Worm (Caenorhabditis elegans) whole organism, mixed stage, embryonic: ENCODE results near the gene D1054.9.

Experiments used
- bed-3 ChIP-seq: fragments of 200-800 bp; sonication (Bioruptor generic); optimal IDR thresholded peaks from 3 replicates; lab custom pipeline; 2018; ENCODE audit warnings: mild to moderate bottlenecking, missing genetic modification characterization, moderate library complexity, missing compliant biosample characterization
- blmp-1 ChIP-seq: fragments of 150-350 bp; optimal IDR thresholded peaks from 2 replicates; lab custom pipeline; 2014; ENCODE audit warnings: missing biosample characterization, missing genetic modification characterization
- ceh-43 ChIP-seq: fragments of 200-800 bp; sonication (Bioruptor generic); optimal IDR thresholded peaks from 2 replicates; lab custom pipeline; 2018; ENCODE audit warnings: mild to moderate bottlenecking, missing genetic modification characterization, moderate library complexity, missing compliant biosample characterization
- cnd-1 ChIP-seq: fragments of 200-800 bp; sonication (Bioruptor generic); optimal IDR thresholded peaks from 2 replicates; lab custom pipeline; 2018; ENCODE audit warnings: mild to moderate bottlenecking, missing genetic modification characterization, missing compliant biosample characterization
- elt-1 ChIP-seq: sonication (generic microtip); optimal IDR thresholded peaks from 2 replicates; lab custom pipeline; 2017; ENCODE audit warnings: missing genetic modification characterization, mild to moderate bottlenecking, missing compliant biosample characterization, antibody characterized with exemption, moderate library complexity, borderline replicate concordance; ENCODE audit not compliant: insufficient read depth
- elt-3 ChIP-seq: fragments of 150-350 bp; optimal IDR thresholded peaks from 2 replicates; lab custom pipeline; 2014; ENCODE audit warnings: missing biosample characterization, missing genetic modification characterization
- flh-1 ChIP-seq: fragments of 200-800 bp; sonication (Bioruptor generic); optimal IDR thresholded peaks from 2 replicates; lab custom pipeline; 2018; ENCODE audit warnings: mild to moderate bottlenecking, missing genetic modification characterization, moderate library complexity, missing compliant biosample characterization
- ham-2 ChIP-seq: fragments of 200-800 bp; sonication (Bioruptor generic); optimal IDR thresholded peaks from 2 replicates; lab custom pipeline; 2018; ENCODE audit warnings: mild to moderate bottlenecking, missing genetic modification characterization, missing compliant biosample characterization
- lin-13 ChIP-seq: fragments of 150-350 bp; optimal IDR thresholded peaks from 2 replicates; lab custom pipeline; 2014; ENCODE audit warnings: missing biosample characterization, missing genetic modification characterization
- lin-32 ChIP-seq: fragments of 200-800 bp; sonication (Bioruptor generic); optimal IDR thresholded peaks from 2 replicates; lab custom pipeline; 2018; ENCODE audit warnings: mild to moderate bottlenecking, missing genetic modification characterization, missing compliant biosample characterization
- lsy-2 ChIP-seq: fragments of 150-350 bp; optimal IDR thresholded peaks from 2 replicates; lab custom pipeline; 2014; ENCODE audit warnings: missing biosample characterization, missing genetic modification characterization
- mep-1 ChIP-seq: fragments of 150-350 bp; optimal IDR thresholded peaks from 2 replicates; lab custom pipeline; 2017; ENCODE audit warnings: missing biosample characterization, missing genetic modification reagents, missing genetic modification characterization, inconsistent platforms
- mls-2 ChIP-seq: sonication (generic microtip); optimal IDR thresholded peaks from 2 replicates; lab custom pipeline; 2016; ENCODE audit warnings: mild to moderate bottlenecking, missing genetic modification characterization, moderate library complexity, missing compliant biosample characterization
- nhr-2 ChIP-seq: fragments of 150-350 bp; optimal IDR thresholded peaks from 2 replicates; lab custom pipeline; 2014; ENCODE audit warnings: missing biosample characterization, missing genetic modification characterization
- nhr-237 ChIP-seq: fragments of 150-350 bp; optimal IDR thresholded peaks from 2 replicates; lab custom pipeline; 2014; ENCODE audit warnings: missing biosample characterization, missing genetic modification characterization
- nhr-28 ChIP-seq: fragments of 150-350 bp; optimal IDR thresholded peaks from 2 replicates; lab custom pipeline; 2014; ENCODE audit warnings: missing biosample characterization, missing genetic modification characterization
- nhr-76 ChIP-seq: sonication (generic microtip); optimal IDR thresholded peaks from 2 replicates; lab custom pipeline; 2017; ENCODE audit warnings: missing biosample characterization, missing genetic modification characterization
- pha-4 ChIP-seq: fragments of 150-350 bp; optimal IDR thresholded peaks from 2 replicates; lab custom pipeline; 2018; ENCODE audit warnings: missing biosample characterization, missing genetic modification reagents, missing genetic modification characterization
- sem-2 ChIP-seq: fragments of 200-800 bp; sonication (Bioruptor generic); optimal IDR thresholded peaks from 2 replicates; lab custom pipeline; 2018; ENCODE audit warnings: mild to moderate bottlenecking, missing genetic modification characterization, missing compliant biosample characterization
- sptf-1 ChIP-seq: sonication (generic microtip); optimal IDR thresholded peaks from 2 replicates; lab custom pipeline; 2017; ENCODE audit warnings: mild to moderate bottlenecking, missing genetic modification characterization, moderate library complexity, missing compliant biosample characterization
- tbx-8 ChIP-seq: fragments of 200-800 bp; sonication (Bioruptor generic); optimal IDR thresholded peaks from 2 replicates; lab custom pipeline; 2018; ENCODE audit warnings: mild to moderate bottlenecking, missing genetic modification characterization, moderate library complexity, missing compliant biosample characterization
- unc-120 ChIP-seq: sonication (generic microtip); optimal IDR thresholded peaks from 2 replicates; lab custom pipeline; 2017; ENCODE audit warnings: missing genetic modification characterization, missing compliant biosample characterization; ENCODE audit not compliant: poor library complexity, severe bottlenecking
- unc-39 ChIP-seq: fragments of 150-350 bp; optimal IDR thresholded peaks from 2 replicates; lab custom pipeline; 2014; ENCODE audit warnings: missing biosample characterization, missing genetic modification characterization
- unc-62 ChIP-seq: fragments of 150-350 bp; optimal IDR thresholded peaks from 2 replicates; lab custom pipeline; 2014; ENCODE audit warnings: missing biosample characterization, missing genetic modification reagents, missing genetic modification characterization
- ztf-11 ChIP-seq: fragments of 150-350 bp; optimal IDR thresholded peaks from 2 replicates; lab custom pipeline; 2014; ENCODE audit warnings: missing biosample characterization, missing genetic modification characterization

Gene D1054.9

DNA sequence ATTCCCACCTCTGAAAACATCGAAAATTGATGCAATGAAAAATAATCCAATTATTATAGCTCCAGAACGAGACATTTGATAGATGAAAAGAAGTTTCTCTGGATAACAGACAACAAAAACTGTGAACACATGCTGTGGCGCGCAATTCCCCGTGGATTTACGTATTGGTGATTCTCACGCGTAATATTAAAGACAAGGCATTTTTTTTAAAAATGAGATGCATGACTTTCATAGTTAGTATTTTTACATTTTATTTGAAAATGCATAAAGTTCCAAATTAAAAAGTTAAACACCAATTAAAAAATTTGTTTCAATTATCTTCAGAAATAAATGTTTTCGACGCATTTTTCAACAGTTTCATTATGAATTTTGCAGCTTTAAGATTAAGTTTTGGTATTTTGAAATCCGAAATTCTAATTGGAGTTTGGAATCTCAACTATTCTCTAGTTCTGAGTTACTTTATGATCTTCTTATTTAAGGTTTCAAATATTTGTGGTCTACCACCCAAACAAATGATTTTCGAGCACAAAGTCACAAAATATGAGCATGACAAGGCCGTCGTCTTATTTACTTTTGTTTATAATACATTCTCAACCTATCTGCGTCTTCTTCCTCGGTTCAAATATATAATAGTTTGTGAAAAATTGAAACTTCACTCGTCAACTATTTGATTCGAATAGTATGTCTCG lies 43.5 kb downstream of the D1054.9 start, which contains the start of the genes selt-1.2 and F28H7.2:
Gene selt-1.2, minus strand, starts transcription at position 101 of the 689 bp plus-strand sequence.
Gene F28H7.2, plus strand, starts transcription at position 639 of the 689 bp plus-strand sequence.
- TF ChIP-seq lsy-2: no peak
- TF ChIP-seq pha-4 (tag; lab: Kevin White, UChicago): no peak
- TF ChIP-seq unc-120 (tag; lab: Kevin White, UChicago): no peak
- no peak for TF ChIP-seq sptf-1 (tag; lab: Kevin White, UChicago)
- no peak for TF ChIP-seq blmp-1 (tag; lab: Kevin White, UChicago)
- TF ChIP-seq ceh-43: no peak
- no peak for TF ChIP-seq unc-39
- TF ChIP-seq mep-1 (tag; lab: Kevin White, UChicago): no peak
- TF ChIP-seq sem-2 (GFP tag; lab: Kevin White, UChicago): no peak
- no peak for TF ChIP-seq bed-3 (GFP tag; lab: Kevin White, UChicago)
- TF ChIP-seq tbx-8 (GFP tag; lab: Kevin White, UChicago): no peak

ce11 chrV:10745034-10745433 lies 45.8 kb downstream of the D1054.9 start, which contains the start of gene srj-21:
TSS of gene srj-21 (plus strand) at chrV:10745334.
- TF ChIP-seq unc-39 (no peak), ham-2 (GFP tag; lab: Kevin White, UChicago) (no peak), nhr-2 (tag; lab: Kevin White, UChicago) (no peak), cnd-1 (no peak), nhr-237 (no peak), lsy-2 (no peak)

DNA sequence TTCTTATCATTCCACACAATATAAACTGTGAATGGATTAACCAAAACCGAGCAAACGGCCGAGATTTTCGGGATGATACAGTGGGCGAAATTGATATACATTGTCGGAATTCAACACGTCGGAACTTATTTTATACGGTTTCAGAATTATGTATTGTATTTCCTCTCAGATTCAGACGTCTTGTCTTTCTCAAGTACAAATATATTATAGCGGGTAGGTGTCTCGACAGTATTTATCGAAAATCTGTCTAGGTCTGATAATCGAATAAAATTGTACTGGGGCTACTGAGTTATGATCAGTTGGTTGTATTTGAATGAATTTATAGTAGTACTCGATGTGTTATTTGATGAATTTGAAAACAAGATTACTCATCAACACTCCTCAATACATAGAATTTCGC lies 47.2 kb downstream of the D1054.9 start, which contains the start of gene srj-22:
Gene srj-22, minus strand, starts transcription at position 101 of the 400 bp plus-strand sequence.
- TF ChIP-seq sem-2 (GFP tag; lab: Kevin White, UChicago): no peak
- TF ChIP-seq ceh-43: no peak
- no peak for TF ChIP-seq mep-1 (tag; lab: Kevin White, UChicago)

DNA sequence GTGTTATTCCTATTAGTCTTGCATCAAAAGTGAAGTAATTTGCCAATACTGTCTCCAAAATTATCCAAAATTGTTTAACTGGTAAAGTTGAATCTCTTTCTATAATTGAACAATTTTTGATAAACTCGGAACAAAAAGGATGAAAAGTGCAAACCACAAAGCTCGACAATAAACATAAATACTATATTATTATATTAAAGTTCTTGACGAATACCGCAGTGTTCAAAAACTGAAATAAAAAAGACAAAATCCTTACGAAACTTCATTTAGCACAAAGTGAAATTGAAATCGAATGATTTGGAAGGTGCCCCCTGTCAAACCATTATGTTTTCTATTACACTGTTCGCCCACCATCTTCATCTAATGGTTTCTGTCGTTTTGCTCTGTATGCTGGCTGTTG lies 49.5 kb downstream of the D1054.9 start, which contains the start of gene ZC302.3:
Gene ZC302.3, minus strand, starts transcription at position 101 of the 400 bp plus-strand sequence.
- no peak for TF ChIP-seq lsy-2
- no peak for TF ChIP-seq flh-1 (GFP tag; lab: Kevin White, UChicago)
- no peak for TF ChIP-seq unc-62 (GFP tag; lab: Kevin White, UChicago)
- TF ChIP-seq elt-3 (tag; lab: Kevin White, UChicago): no peak
- no peak for TF ChIP-seq mls-2 (tag; lab: Kevin White, UChicago)
- no peak for TF ChIP-seq ceh-43
- TF ChIP-seq lin-13 (tag; lab: Kevin White, UChicago): no peak
- no peak for TF ChIP-seq pha-4 (tag; lab: Kevin White, UChicago)
- TF ChIP-seq cnd-1: no peak
- TF ChIP-seq nhr-2 (tag; lab: Kevin White, UChicago): no peak
- TF ChIP-seq bed-3 (GFP tag; lab: Kevin White, UChicago): no peak
- no peak for TF ChIP-seq ztf-11
- no peak for TF ChIP-seq lin-32
- TF ChIP-seq nhr-237: no peak
- TF ChIP-seq elt-1 (tag; lab: Kevin White, UChicago): no peak
- TF ChIP-seq nhr-76 (tag; lab: Kevin White, UChicago): no peak
- TF ChIP-seq sptf-1 (tag; lab: Kevin White, UChicago): no peak

- TF ChIP-seq lin-13 (tag; lab: Kevin White, UChicago) (peak; percentile 23), nhr-28 (no peak)
These were observed 54.1 kb downstream of the D1054.9 start, which contains the start of the genes mre-11 and wdr-5.3 for ce11 chrV:10736756-10737155. TSS of gene mre-11 (minus strand) at chrV:10736868. TSS of gene wdr-5.3 (plus strand) at chrV:10737116.
